Worm (Caenorhabditis elegans) whole organism, young adult: Measurements from ENCODE around the gene Y38F1A.4.

ENCODE experiments used
- Y53G8AR.9 ChIP-seq: fragments of 200-800 bp; sonication (Bioruptor generic); conservative IDR thresholded peaks from 2 replicates; pipeline ENCODE4 v1.3.6; 2022; ENCODE audit warnings: missing genetic modification reagents, missing genetic modification characterization, missing compliant biosample characterization
- Y56A3A.18 ChIP-seq: fragments of 200-800 bp; sonication (Bioruptor generic); IDR thresholded peaks from 2 replicates; pipeline ENCODE4 v1.3.6; 2022; ENCODE audit warnings: missing genetic modification reagents, missing genetic modification characterization, missing compliant biosample characterization
- bed-1 ChIP-seq: fragments of 200-800 bp; sonication (Bioruptor generic); IDR thresholded peaks from 2 replicates; pipeline ENCODE4 v1.3.6; 2022; ENCODE audit warnings: missing genetic modification reagents, missing genetic modification characterization, missing compliant biosample characterization
- ceh-40 ChIP-seq: fragments of 200-800 bp; sonication (Bioruptor generic); IDR thresholded peaks from 2 replicates; pipeline ENCODE4 v1.3.6; 2022; ENCODE audit warnings: missing genetic modification characterization, missing compliant biosample characterization
- fkh-3 ChIP-seq: sonication (generic microtip); optimal IDR thresholded peaks from 2 replicates; lab custom pipeline; 2016; ENCODE audit warnings: mild to moderate bottlenecking, missing genetic modification characterization, missing compliant biosample characterization
- hlh-12 ChIP-seq: sonication (generic microtip); optimal IDR thresholded peaks from 2 replicates; lab custom pipeline; 2016; ENCODE audit warnings: missing genetic modification characterization, missing compliant biosample characterization
- hmg-20 ChIP-seq: fragments of 200-800 bp; sonication (Bioruptor generic); IDR thresholded peaks from 2 replicates; pipeline ENCODE4 v1.3.6; 2022; ENCODE audit warnings: missing genetic modification reagents, missing genetic modification characterization, missing compliant biosample characterization
- lir-1 ChIP-seq: fragments of 200-800 bp; sonication (Bioruptor generic); conservative IDR thresholded peaks from 2 replicates; pipeline ENCODE4 v1.3.6; 2022; ENCODE audit warnings: missing genetic modification reagents, missing genetic modification characterization, missing compliant biosample characterization
- madf-6 ChIP-seq: fragments of 200-800 bp; sonication (Bioruptor generic); IDR thresholded peaks from 2 replicates; pipeline ENCODE4 v1.3.6; 2022; ENCODE audit warnings: missing genetic modification reagents, missing genetic modification characterization, missing compliant biosample characterization
- snpc-4 ChIP-seq, 5 experiments: fragments of 150-350 bp in 1 of 5; sonication (generic microtip) in 4 of 5; optimal IDR thresholded peaks; 2 replicates each; lab custom pipeline; 2014 to 2018; ENCODE audit warnings: missing genetic modification characterization in 5 of 5, missing biosample characterization in 3 of 5, antibody characterized with exemption in 2 of 5, mild to moderate bottlenecking in 2 of 5, missing compliant biosample characterization in 2 of 5, missing genotype in 2 of 5, moderate library complexity in 2 of 5, missing genetic modification reagents in 1 of 5
- tbp1 ChIP-seq: fragments of 200-800 bp; sonication (Bioruptor generic); optimal IDR thresholded peaks from 2 replicates; lab custom pipeline; 2018; ENCODE audit warnings: mild to moderate bottlenecking, missing genetic modification characterization, missing compliant biosample characterization
- ztf-26 ChIP-seq: sonication (generic microtip); optimal IDR thresholded peaks from 2 replicates; lab custom pipeline; 2017; ENCODE audit warnings: missing genetic modification characterization, missing compliant biosample characterization
- ztf-28 ChIP-seq: fragments of 200-800 bp; sonication (Bioruptor generic); IDR thresholded peaks from 2 replicates; pipeline ENCODE4 v1.3.6; 2022; ENCODE audit warnings: missing genetic modification reagents, missing genetic modification characterization, missing compliant biosample characterization
- ztf-6 ChIP-seq: fragments of 200-800 bp; sonication (Bioruptor generic); IDR thresholded peaks from 2 replicates; pipeline ENCODE4 v1.3.6; 2022; ENCODE audit warnings: missing genetic modification reagents, missing genetic modification characterization, missing compliant biosample characterization

ce11 chrII:12996249-12996648 is 26.7 kb upstream of the Y38F1A.4 start, which contains the start of gene hphd-1:
- no peak for TF ChIP-seq lir-1 (GFP tag; lab: Robert Waterston, UW)
- no peak for TF ChIP-seq ztf-28 (GFP tag; lab: Robert Waterston, UW)
- no peak for TF ChIP-seq bed-1 (GFP tag; lab: Robert Waterston, UW)
- TF ChIP-seq fkh-3 (tag; lab: Kevin White, UChicago), result no peak
- no peak for TF ChIP-seq ceh-40 (GFP tag; lab: Robert Waterston, UW)
- no peak for TF ChIP-seq madf-6 (GFP tag; lab: Robert Waterston, UW)
- TF ChIP-seq ztf-26 (tag; lab: Kevin White, UChicago), result no peak
- TF ChIP-seq ztf-6 (GFP tag; lab: Robert Waterston, UW), result no peak
- 0 out of 2 replicates have a peak, but pooled peaks have one; percentile 33 for TF ChIP-seq Y53G8AR.9
- TF ChIP-seq Y56A3A.18 (GFP tag; lab: Robert Waterston, UW), result no peak
- peak; percentile 13 for TF ChIP-seq tbp1 (GFP tag; lab: Kevin White, UChicago)
- no peak for TF ChIP-seq hmg-20 (GFP tag; lab: Robert Waterston, UW)
- no peak for TF ChIP-seq hlh-12 (tag; lab: Kevin White, UChicago)
- TF ChIP-seq snpc-4 (GFP tag; optimal IDR thresholded peaks at IDR 0.05; lab: Kevin White, UChicago), result no peak
- peak in 3 of 4 experiments; percentile 21 to 72 (median 65) for TF ChIP-seq snpc-4 (tag; optimal IDR thresholded peaks at IDR 0.05; lab: Kevin White, UChicago)
